Fruit fly (Drosophila melanogaster): ENCODE data around the gene CG13067.

- no peak for TF ChIP-seq usp (GFP tag; optimal IDR thresholded peaks at IDR 0.05)
- TF ChIP-seq CG8478 (optimal IDR thresholded peaks at IDR 0.05) = no peak
- TF ChIP-seq psq (optimal IDR thresholded peaks at IDR 0.05) = no peak
- TF ChIP-seq EcR (GFP tag; optimal IDR thresholded peaks at IDR 0.05) = no peak
- no peak for TF ChIP-seq Dll (optimal IDR thresholded peaks at IDR 0.05)
Measured at dm6 chr3L:16291678-16292077, 20.6 kb downstream of the CG13067 start.
